Fruit fly (Drosophila melanogaster): ENCODE results near the gene mthl7.
A peak's percentile ranks its signal among the peaks of the same experiment; 100 is the strongest.

mthl7 gene

DNA sequence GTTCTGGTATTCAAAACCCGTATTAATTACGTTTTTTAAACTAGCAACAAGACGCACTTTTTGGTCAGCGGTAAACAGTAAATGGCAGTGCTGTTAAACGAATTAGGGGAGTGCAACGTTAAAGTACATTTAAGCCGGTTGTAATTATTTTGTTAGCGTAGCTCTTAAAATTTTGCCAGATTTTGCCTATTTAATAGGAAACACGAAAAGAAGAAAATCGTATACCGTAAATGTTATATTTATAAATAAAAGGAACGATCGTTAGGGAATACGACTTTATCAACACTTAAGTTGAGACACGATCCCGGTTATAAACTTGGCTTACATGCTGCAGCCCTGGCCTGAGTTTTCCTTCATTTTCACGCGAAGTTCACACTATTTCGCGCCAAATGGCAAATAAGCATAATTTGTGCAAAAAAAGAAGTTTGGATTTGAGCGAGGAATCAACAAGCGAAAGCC lies 42.8 kb downstream of the mthl7 start, which contains the start of the genes Setx and mus301 (continued):
- TF ChIP-seq CG16863 (GFP tag; optimal IDR thresholded peaks at IDR 0.05) (peak; percentile 68), sr (GFP tag; IDR thresholded peaks at IDR 0.05) (no peak), CG1529 (GFP tag; optimal IDR thresholded peaks at IDR 0.05) (peak; percentile 21), CG4404 (GFP tag; IDR thresholded peaks at IDR 0.05) (peak; percentile 75), Max (GFP tag; optimal IDR thresholded peaks at IDR 0.05) (peak; percentile 91), dysf (GFP tag; IDR thresholded peaks at IDR 0.05) (peak; percentile 72), CG3726 (GFP tag; IDR thresholded peaks at IDR 0.05) (no peak), CG13424 (tag; optimal IDR thresholded peaks at IDR 0.05) (peak; percentile 79), CG30431 (GFP tag; optimal IDR thresholded peaks at IDR 0.05) (peak; percentile 29), CG7745 (tag; optimal IDR thresholded peaks at IDR 0.05) (no peak), jumu (GFP tag; optimal IDR thresholded peaks at IDR 0.05) (peak; percentile 82), Kr (GFP tag; optimal IDR thresholded peaks at IDR 0.05) (no peak), CG1603 (tag; optimal IDR thresholded peaks at IDR 0.05) (peak; percentile 63), bigmax (GFP tag; optimal IDR thresholded peaks at IDR 0.05) (no peak), tin (GFP tag; optimal IDR thresholded peaks at IDR 0.05) (peak; percentile 85), twi (tag; optimal IDR thresholded peaks at IDR 0.05) (no peak), scrt (GFP tag; optimal IDR thresholded peaks at IDR 0.05) (no peak), dmrt11E (tag; optimal IDR thresholded peaks at IDR 0.05) (peak; percentile 63), CG1647 (GFP tag; optimal IDR thresholded peaks at IDR 0.05) (peak; percentile 89), luna (GFP tag; optimal IDR thresholded peaks at IDR 0.05) (peak; percentile 73), z (GFP tag; IDR thresholded peaks at IDR 0.05) (no peak), pzg (GFP tag; optimal IDR thresholded peaks at IDR 0.05) (peak; percentile 90), Ada2b (GFP tag; IDR thresholded peaks at IDR 0.05) (peak; percentile 58), CG10959 (GFP tag; IDR thresholded peaks at IDR 0.05) (peak; percentile 48; the same call in 1 of the 2 replicates), CG34224 (GFP tag; IDR thresholded peaks at IDR 0.05; ENCODE audit: partially characterized antibody) (no peak), Trl (optimal IDR thresholded peaks at IDR 0.05) (no peak), Trl (GFP tag; optimal IDR thresholded peaks at IDR 0.05) (peak; percentile 89), CG6765 (GFP tag; optimal IDR thresholded peaks at IDR 0.05) (no peak), HLH3B (GFP tag; IDR thresholded peaks at IDR 0.05) (peak; percentile 55), CG2712 (tag; optimal IDR thresholded peaks at IDR 0.05) (peak; percentile 82), lilli (GFP tag; optimal IDR thresholded peaks at IDR 0.05) (peak; percentile 92), CG2875 (GFP tag; optimal IDR thresholded peaks at IDR 0.05) (peak; percentile 43), CG7786 (GFP tag; optimal IDR thresholded peaks at IDR 0.05) (peak; percentile 83), CG13287 (GFP tag; IDR thresholded peaks at IDR 0.05; ENCODE audit: partially characterized antibody) (peak; percentile 49), Hmx (GFP tag; optimal IDR thresholded peaks at IDR 0.05) (peak; percentile 59), CrebB (tag; optimal IDR thresholded peaks at IDR 0.05) (peak; percentile 10), CG18599 (GFP tag; optimal IDR thresholded peaks at IDR 0.05) (no peak), Hr39 (optimal IDR thresholded peaks at IDR 0.05) (no peak), zen (tag; optimal IDR thresholded peaks at IDR 0.05) (peak; percentile 88), dpn (GFP tag; optimal IDR thresholded peaks at IDR 0.05) (peak; percentile 83 to 90), bcd (GFP tag; optimal IDR thresholded peaks at IDR 0.05) (peak; percentile 81), TFAM (GFP tag; optimal IDR thresholded peaks at IDR 0.05) (no peak), ken (GFP tag; IDR thresholded peaks at IDR 0.05) (peak; percentile 70; the same call in 1 of the 3 replicates), org-1 (GFP tag; optimal IDR thresholded peaks at IDR 0.05) (peak; percentile 5), fd102C (GFP tag; optimal IDR thresholded peaks at IDR 0.05) (no peak), Dfd (GFP tag; optimal IDR thresholded peaks at IDR 0.05) (no peak), ttk (GFP tag; IDR thresholded peaks at IDR 0.05) (peak; percentile 54; the same call in 1 of the 2 replicates), CG13775 (GFP tag; optimal IDR thresholded peaks at IDR 0.05) (peak; percentile 84), MBD-R2 (GFP tag; IDR thresholded peaks at IDR 0.05) (peak; percentile 96), Bdp1 (GFP tag; optimal IDR thresholded peaks at IDR 0.05) (peak; percentile 80), CG9797 (GFP tag; optimal IDR thresholded peaks at IDR 0.05) (peak; percentile 76), CG8944 (GFP tag; optimal IDR thresholded peaks at IDR 0.05) (peak; percentile 82)
